Worm (Caenorhabditis elegans) whole organism, L4 larva: ENCODE results near the gene rfip-1.

Experiments used
- D1046.2 ChIP-seq: fragments of 200-800 bp; sonication (Bioruptor generic); IDR thresholded peaks from 2 replicates; pipeline ENCODE4 v1.3.6; 2022; ENCODE audit warnings: missing genetic modification characterization, missing compliant biosample characterization
- F37D6.2 ChIP-seq: sonication (generic microtip); optimal IDR thresholded peaks from 2 replicates; lab custom pipeline; 2016; ENCODE audit warnings: mild to moderate bottlenecking, missing genetic modification characterization, missing compliant biosample characterization
- Y105C5A.15 ChIP-seq: fragments of 200-800 bp; sonication (Bioruptor generic); IDR thresholded peaks from 2 replicates; pipeline ENCODE4 v1.3.6; 2022; ENCODE audit warnings: missing genetic modification characterization, missing compliant biosample characterization
- Y48G9A.11 ChIP-seq: fragments of 200-800 bp; sonication (Bioruptor generic); IDR thresholded peaks from 2 replicates; pipeline ENCODE4 v1.3.6; 2022; ENCODE audit warnings: missing genetic modification reagents, missing genetic modification characterization, missing compliant biosample characterization
- ZK337.2 ChIP-seq: fragments of 200-800 bp; sonication (Bioruptor generic); IDR thresholded peaks from 2 replicates; pipeline ENCODE4 v1.3.6; 2022; ENCODE audit warnings: missing genetic modification reagents, missing genetic modification characterization, missing compliant biosample characterization
- aha-1 ChIP-seq: fragments of 150-350 bp; peaks from one replicate; lab custom pipeline; 2014; ENCODE audit warnings: missing biosample characterization, missing genetic modification characterization
- ceh-28 ChIP-seq: fragments of 150-350 bp; optimal IDR thresholded peaks from 2 replicates; lab custom pipeline; 2014; ENCODE audit warnings: missing biosample characterization, missing genetic modification reagents, missing genetic modification characterization
- ceh-82 ChIP-seq: sonication (generic microtip); optimal IDR thresholded peaks from 2 replicates; lab custom pipeline; 2017; ENCODE audit warnings: missing biosample characterization, missing genetic modification characterization
- daf-12 ChIP-seq: fragments of 150-350 bp; optimal IDR thresholded peaks from 2 replicates; lab custom pipeline; 2014; ENCODE audit warnings: missing biosample characterization, missing genetic modification reagents, missing genetic modification characterization
- daf-16 ChIP-seq, 3 experiments: sonication (generic microtip); optimal IDR thresholded peaks; 2 replicates each; lab custom pipeline; 2016 to 2017; ENCODE audit warnings: missing genetic modification characterization in 3 of 3, missing genetic modification reagents in 3 of 3, mild to moderate bottlenecking in 2 of 3, missing compliant biosample characterization in 2 of 3, missing biosample characterization in 1 of 3, moderate library complexity in 1 of 3
- dmd-6 ChIP-seq: fragments of 200-800 bp; sonication (Bioruptor generic); IDR thresholded peaks from 2 replicates; pipeline ENCODE4 v1.3.6; 2022; ENCODE audit warnings: missing genetic modification reagents, missing genetic modification characterization, missing compliant biosample characterization
- dmd-9 ChIP-seq: fragments of 200-800 bp; sonication (Bioruptor generic); IDR thresholded peaks from 2 replicates; pipeline ENCODE4 v1.3.6; 2022; ENCODE audit warnings: missing genetic modification reagents, missing genetic modification characterization, missing compliant biosample characterization
- dve-1 ChIP-seq: sonication (generic microtip); optimal IDR thresholded peaks from 2 replicates; lab custom pipeline; 2017; ENCODE audit warnings: antibody characterized with exemption, mild to moderate bottlenecking, missing genetic modification characterization, missing compliant biosample characterization; ENCODE audit not compliant: insufficient read depth
- egl-43 ChIP-seq: fragments of 200-800 bp; sonication (Bioruptor generic); IDR thresholded peaks from 2 replicates; pipeline ENCODE4 v1.3.6; 2022; ENCODE audit warnings: missing genetic modification reagents, missing genetic modification characterization, missing compliant biosample characterization
- hif-1 ChIP-seq, 2 experiments: sonication (generic microtip); optimal IDR thresholded peaks; 2 replicates each; lab custom pipeline; 2016 to 2017; ENCODE audit warnings: missing compliant biosample characterization in 2 of 2, missing genetic modification characterization in 2 of 2, missing genetic modification reagents in 2 of 2, missing genotype in 2 of 2, mild to moderate bottlenecking in 1 of 2
- hlh-11 ChIP-seq: fragments of 200-800 bp; sonication (Bioruptor generic); optimal IDR thresholded peaks from 2 replicates; lab custom pipeline; 2018; ENCODE audit warnings: mild to moderate bottlenecking, missing genetic modification characterization, missing compliant biosample characterization
- jun-1 ChIP-seq: fragments of 150-350 bp; optimal IDR thresholded peaks from 2 replicates; lab custom pipeline; 2014; ENCODE audit warnings: missing biosample characterization, missing genetic modification reagents, missing genetic modification characterization
- lim-7 ChIP-seq: fragments of 200-800 bp; sonication (Bioruptor generic); IDR thresholded peaks from 2 replicates; pipeline ENCODE4 v1.3.6; 2022; ENCODE audit warnings: missing genetic modification characterization, missing compliant biosample characterization
- lin-1 ChIP-seq: fragments of 200-800 bp; sonication (Bioruptor generic); IDR thresholded peaks from 2 replicates; pipeline ENCODE4 v1.3.6; 2022; ENCODE audit warnings: missing genetic modification reagents, missing genetic modification characterization, missing compliant biosample characterization
- lin-29 ChIP-seq: fragments of 200-800 bp; sonication (Bioruptor generic); IDR thresholded peaks from 2 replicates; pipeline ENCODE4 v1.3.6; 2022; ENCODE audit warnings: missing genetic modification reagents, missing genetic modification characterization, missing compliant biosample characterization
- lin-38 ChIP-seq: fragments of 200-800 bp; sonication (Bioruptor generic); IDR thresholded peaks from 2 replicates; pipeline ENCODE4 v1.3.6; 2022; ENCODE audit warnings: missing genetic modification reagents, missing genetic modification characterization, missing compliant biosample characterization
- lin-39 ChIP-seq: fragments of 150-350 bp; optimal IDR thresholded peaks from 2 replicates; lab custom pipeline; 2014; ENCODE audit warnings: missing biosample characterization, missing genetic modification reagents, missing genetic modification characterization
- lir-3 ChIP-seq: sonication (generic microtip); optimal IDR thresholded peaks from 2 replicates; lab custom pipeline; 2016; ENCODE audit warnings: mild to moderate bottlenecking, missing genetic modification characterization, missing compliant biosample characterization
- madf-5 ChIP-seq, 2 experiments: fragments of 200-800 bp; sonication (Bioruptor generic); IDR thresholded peaks; 2 replicates each; pipeline ENCODE4 v1.3.6; 2022; ENCODE audit warnings: missing compliant biosample characterization in 2 of 2, missing genetic modification characterization in 2 of 2
- madf-9 ChIP-seq: fragments of 200-800 bp; sonication (Bioruptor generic); conservative IDR thresholded peaks from 2 replicates; pipeline ENCODE4 v1.3.6; 2022; ENCODE audit warnings: missing genetic modification reagents, missing genetic modification characterization, missing compliant biosample characterization
- mxl-2 ChIP-seq: fragments of 200-800 bp; sonication (Bioruptor generic); conservative IDR thresholded peaks from 2 replicates; pipeline ENCODE4 v1.3.6; 2022; ENCODE audit warnings: missing genetic modification reagents, missing genetic modification characterization, missing compliant biosample characterization
- nhr-11 ChIP-seq: fragments of 150-350 bp; optimal IDR thresholded peaks from 2 replicates; lab custom pipeline; 2014; ENCODE audit warnings: missing biosample characterization, missing genetic modification characterization
- nhr-111 ChIP-seq: fragments of 200-800 bp; sonication (Bioruptor generic); optimal IDR thresholded peaks from 2 replicates; lab custom pipeline; 2018; ENCODE audit warnings: mild to moderate bottlenecking, missing genetic modification characterization, missing compliant biosample characterization
- nhr-28 ChIP-seq: fragments of 150-350 bp; optimal IDR thresholded peaks from 2 replicates; lab custom pipeline; 2014; ENCODE audit warnings: missing biosample characterization, missing genetic modification characterization
- nhr-41 ChIP-seq: fragments of 200-800 bp; sonication (Bioruptor generic); IDR thresholded peaks from 2 replicates; pipeline ENCODE4 v1.3.6; 2022; ENCODE audit warnings: missing genetic modification reagents, missing genetic modification characterization, missing compliant biosample characterization
- nhr-42 ChIP-seq: fragments of 200-800 bp; sonication (Bioruptor generic); IDR thresholded peaks from 2 replicates; pipeline ENCODE4 v1.3.6; 2022; ENCODE audit warnings: missing genetic modification characterization, missing compliant biosample characterization
- nhr-48 ChIP-seq: sonication (generic microtip); optimal IDR thresholded peaks from 2 replicates; lab custom pipeline; 2016; ENCODE audit warnings: mild to moderate bottlenecking, missing genetic modification characterization, missing compliant biosample characterization
- nhr-76 ChIP-seq: fragments of 150-350 bp; optimal IDR thresholded peaks from 2 replicates; lab custom pipeline; 2014; ENCODE audit warnings: missing biosample characterization, missing genetic modification characterization
- pha-4 ChIP-seq, 2 experiments: fragments of 150-350 bp in 1 of 2; fragments of 200-800 bp in 1 of 2; sonication (Bioruptor generic) in 1 of 2; IDR thresholded peaks in 1 of 2; optimal IDR thresholded peaks in 1 of 2; 2 replicates each; pipeline versions ENCODE4 v1.3.6 to Lab custom; 2014 to 2022; ENCODE audit warnings: missing genetic modification characterization in 2 of 2, missing genetic modification reagents in 2 of 2, missing biosample characterization in 1 of 2, missing compliant biosample characterization in 1 of 2
- pqm-1 ChIP-seq: sonication (generic microtip); optimal IDR thresholded peaks from 2 replicates; lab custom pipeline; 2017; ENCODE audit warnings: missing biosample characterization, missing genetic modification characterization
- rbr-2 ChIP-seq: sonication (generic microtip); optimal IDR thresholded peaks from 2 replicates; lab custom pipeline; 2016; ENCODE audit warnings: missing genotype, missing genetic modification characterization, missing compliant biosample characterization
- skn-1 ChIP-seq: fragments of 150-350 bp; optimal IDR thresholded peaks from 2 replicates; lab custom pipeline; 2014; ENCODE audit warnings: missing biosample characterization, missing genetic modification characterization
- snpc-4 ChIP-seq: fragments of 150-350 bp; optimal IDR thresholded peaks from 2 replicates; lab custom pipeline; 2014; ENCODE audit warnings: missing biosample characterization, missing genetic modification characterization
- spr-1 ChIP-seq: sonication (generic microtip); optimal IDR thresholded peaks from 2 replicates; lab custom pipeline; 2016; ENCODE audit warnings: mild to moderate bottlenecking, missing genetic modification characterization, missing compliant biosample characterization
- tag-97 ChIP-seq: fragments of 200-800 bp; sonication (Bioruptor generic); IDR thresholded peaks from 2 replicates; pipeline ENCODE4 v1.3.6; 2022; ENCODE audit warnings: missing genetic modification characterization, missing compliant biosample characterization
- unc-62 ChIP-seq, 3 experiments: fragments of 150-350 bp in 1 of 3; sonication (generic microtip); optimal IDR thresholded peaks in 2 of 3; peaks in 1 of 3; 1 replicate in 1 of 3; 2 replicates in 2 of 3; lab custom pipeline; 2014 to 2017; ENCODE audit warnings: missing biosample characterization in 3 of 3, missing genetic modification characterization in 3 of 3, missing genetic modification reagents in 3 of 3, missing genotype in 1 of 3
- zfp-2 ChIP-seq: sonication (generic microtip); optimal IDR thresholded peaks from 2 replicates; lab custom pipeline; 2016; ENCODE audit warnings: mild to moderate bottlenecking, missing genetic modification characterization, missing compliant biosample characterization
- zip-11 ChIP-seq: fragments of 200-800 bp; sonication (Bioruptor generic); IDR thresholded peaks from 2 replicates; pipeline ENCODE4 v1.3.6; 2022; ENCODE audit warnings: missing genetic modification characterization, missing compliant biosample characterization
- zip-2 ChIP-seq: fragments of 150-350 bp; optimal IDR thresholded peaks from 2 replicates; lab custom pipeline; 2014; ENCODE audit warnings: missing biosample characterization, missing genetic modification characterization

The rfip-1 gene

DNA sequence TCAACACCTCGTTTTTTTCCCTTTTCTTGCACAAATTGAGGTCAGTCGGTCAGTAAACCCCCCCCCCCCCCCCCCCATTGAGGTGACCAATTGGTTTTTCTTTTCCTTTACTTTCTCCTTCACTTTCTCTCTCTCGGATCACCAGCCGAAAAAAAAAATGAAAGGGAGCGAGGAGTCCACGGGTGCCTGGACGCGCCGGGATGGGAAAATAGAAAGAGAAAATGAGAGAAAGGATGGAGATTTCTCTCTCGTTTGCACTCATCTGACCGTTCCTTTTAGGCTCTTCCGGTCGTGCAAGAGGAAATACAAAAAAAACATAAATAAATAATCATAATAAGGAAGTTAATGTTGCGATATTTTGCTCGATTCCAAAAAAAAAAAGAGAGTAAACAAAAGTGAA, 14.7 kb downstream of the rfip-1 start (continued):
- TF ChIP-seq ZK337.2 (no peak), pha-4 (GFP tag; IDR thresholded peaks at IDR 0.05; lab: Robert Waterston, UW) (no peak), pha-4 (tag; optimal IDR thresholded peaks at IDR 0.05; lab: Kevin White, UChicago) (peak; percentile 32), unc-62 (GFP tag; optimal IDR thresholded peaks at IDR 0.05 in 1 of 2; lab: Kevin White, UChicago) (peak in 1 of 2 experiments; percentile 3), unc-62 (tag; optimal IDR thresholded peaks at IDR 0.05; lab: Kevin White, UChicago) (no peak), zfp-2 (tag; lab: Kevin White, UChicago) (no peak)

DNA sequence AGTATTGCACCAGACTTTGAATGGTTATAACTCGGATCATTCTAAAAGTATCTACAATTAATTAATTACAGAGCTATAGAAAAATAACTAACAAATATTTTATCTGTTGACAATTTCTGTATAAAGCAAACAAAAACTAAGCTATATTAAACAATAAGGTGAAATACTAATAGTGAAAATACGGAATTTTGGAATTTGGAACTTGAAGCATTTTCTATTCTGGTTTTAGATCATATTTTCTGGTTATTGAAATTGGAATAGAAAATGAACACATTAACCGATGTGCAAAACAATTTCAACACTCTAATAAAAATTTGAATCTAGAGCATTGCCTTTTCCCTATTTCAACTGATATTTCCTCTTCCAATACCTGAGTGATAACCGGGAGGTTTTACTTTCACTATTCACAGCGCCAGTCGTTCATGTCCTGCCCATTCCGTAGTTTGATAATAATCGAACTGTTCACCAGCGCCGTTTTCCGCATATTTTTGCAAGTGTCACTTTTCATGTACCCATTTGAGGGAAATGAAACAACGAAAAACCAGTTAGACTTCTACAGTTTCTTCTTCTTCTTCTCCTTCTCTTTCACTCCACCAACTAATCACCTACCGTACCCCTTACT, 15.6 kb downstream of the rfip-1 start:
- peak; percentile 25 for TF ChIP-seq hlh-11
- TF ChIP-seq daf-16 (GFP tag; optimal IDR thresholded peaks at IDR 0.05; lab: Kevin White, UChicago), result no peak
- TF ChIP-seq daf-16 (tag; optimal IDR thresholded peaks at IDR 0.05; lab: Kevin White, UChicago), result peak; percentile 29
- no peak for TF ChIP-seq lir-3 (tag; lab: Kevin White, UChicago)
- TF ChIP-seq nhr-42 (GFP tag; lab: Robert Waterston, UW), result no peak
- TF ChIP-seq skn-1 (tag; lab: Kevin White, UChicago), result no peak
- TF ChIP-seq aha-1 (tag; lab: Kevin White, UChicago), result peak; percentile 97
- no peak for TF ChIP-seq madf-9 (GFP tag; lab: Robert Waterston, UW)
- TF ChIP-seq madf-5 (GFP tag; IDR thresholded peaks at IDR 0.05; lab: Robert Waterston, UW), result no peak
- no peak for TF ChIP-seq Y105C5A.15 (GFP tag; lab: Robert Waterston, UW)
- TF ChIP-seq nhr-48 (tag; lab: Kevin White, UChicago), result no peak
- peak; percentile 30 for TF ChIP-seq pqm-1 (tag; lab: Kevin White, UChicago)
- TF ChIP-seq D1046.2 (GFP tag; lab: Robert Waterston, UW), result no peak
- no peak for TF ChIP-seq snpc-4 (tag; lab: Kevin White, UChicago)
- no peak for TF ChIP-seq hif-1 (tag; optimal IDR thresholded peaks at IDR 0.05; lab: Kevin White, UChicago)
- TF ChIP-seq daf-12, result no peak
- no peak for TF ChIP-seq ceh-28 (tag; lab: Kevin White, UChicago)
- TF ChIP-seq lin-29, result no peak
- TF ChIP-seq jun-1 (tag; lab: Kevin White, UChicago), result no peak
- peak; percentile 67 for TF ChIP-seq nhr-28 (tag; lab: Kevin White, UChicago)
- no peak for TF ChIP-seq spr-1 (tag; lab: Kevin White, UChicago)
- no peak for TF ChIP-seq nhr-11
- TF ChIP-seq mxl-2 (GFP tag; lab: Robert Waterston, UW), result no peak
- no peak for TF ChIP-seq nhr-111 (GFP tag; lab: Kevin White, UChicago)
- no peak for TF ChIP-seq lim-7 (GFP tag; lab: Robert Waterston, UW)

DNA sequence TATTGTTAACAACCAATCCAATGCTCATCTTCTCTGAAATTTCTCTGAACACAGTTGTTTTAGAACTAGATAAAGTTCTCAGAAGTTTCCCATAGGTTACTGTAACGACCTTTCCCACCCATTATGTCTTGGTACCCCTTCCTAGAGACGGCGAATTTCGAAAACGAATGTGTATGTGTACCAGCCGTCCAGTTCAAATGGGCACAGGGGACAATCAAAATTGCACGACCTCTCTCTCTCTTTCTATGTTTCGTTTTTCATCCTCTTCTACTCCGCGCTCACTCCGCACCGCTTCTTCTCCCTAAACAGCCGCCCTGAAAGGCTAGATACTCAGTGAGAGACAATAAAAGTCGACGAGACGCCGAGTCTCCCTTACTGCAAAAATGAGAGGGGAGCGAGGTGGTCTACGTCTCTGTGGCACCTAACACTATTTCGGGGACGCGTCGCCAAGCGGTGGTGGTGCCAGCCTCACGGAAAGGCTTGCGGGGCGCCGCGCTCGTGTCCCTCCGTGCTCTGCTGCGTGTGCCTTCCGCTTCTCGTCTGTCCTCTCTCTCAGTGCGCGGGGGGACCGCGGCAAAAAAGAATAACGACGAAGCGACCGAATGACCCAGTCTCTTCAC, 17.2 kb downstream of the rfip-1 start:
- TF ChIP-seq zip-2, result no peak
- no peak for TF ChIP-seq nhr-76 (tag; lab: Kevin White, UChicago)
- peak; percentile 36 for TF ChIP-seq nhr-28 (tag; lab: Kevin White, UChicago)
- TF ChIP-seq ceh-82, result no peak
- no peak for TF ChIP-seq tag-97 (GFP tag; lab: Robert Waterston, UW)
- peak; percentile 68; the same call in 1 of the 2 replicates for TF ChIP-seq lin-1 (GFP tag; lab: Robert Waterston, UW)
- TF ChIP-seq skn-1 (tag; lab: Kevin White, UChicago), result no peak
- peak; percentile 71 for TF ChIP-seq F37D6.2
- TF ChIP-seq dmd-9, result no peak
- TF ChIP-seq daf-16 (GFP tag; optimal IDR thresholded peaks at IDR 0.05; lab: Kevin White, UChicago), result no peak
- peak; percentile 36 for TF ChIP-seq daf-16 (tag; optimal IDR thresholded peaks at IDR 0.05; lab: Kevin White, UChicago)
- peak; percentile 4 for TF ChIP-seq jun-1 (tag; lab: Kevin White, UChicago)
- no peak for TF ChIP-seq zip-11
- peak; percentile 58 for TF ChIP-seq spr-1 (tag; lab: Kevin White, UChicago)
- TF ChIP-seq Y48G9A.11 (GFP tag; lab: Robert Waterston, UW), result no peak
- peak; percentile 89 for TF ChIP-seq egl-43
- TF ChIP-seq lin-38 (GFP tag; lab: Robert Waterston, UW), result peak; percentile 32
- 0 out of 2 replicates have a peak, but pooled peaks have one; percentile 43 for TF ChIP-seq lin-29
- no peak for TF ChIP-seq Y105C5A.15 (GFP tag; lab: Robert Waterston, UW)
- TF ChIP-seq D1046.2 (GFP tag; lab: Robert Waterston, UW), result 0 out of 2 replicates have a peak, but pooled peaks have one; percentile 46
- no peak for TF ChIP-seq dmd-6 (GFP tag; lab: Robert Waterston, UW)
- no peak for TF ChIP-seq lin-39 (tag; lab: Kevin White, UChicago)
- peak; percentile 56 for TF ChIP-seq dve-1 (tag; lab: Kevin White, UChicago)
- peak; percentile 74 for TF ChIP-seq rbr-2 (tag; lab: Kevin White, UChicago)
- no peak for TF ChIP-seq nhr-41 (GFP tag; lab: Robert Waterston, UW)
